Fruit fly (Drosophila melanogaster): ENCODE results near the gene LSm-4.
A peak's percentile ranks its signal among the peaks of the same experiment; 100 is the strongest.

The LSm-4 gene

dm6 chr2L:10442048-10442790 lies 37.2 kb upstream of the LSm-4 start, which contains the start of gene loh (continued):
- TF ChIP-seq CG12744 (GFP tag; optimal IDR thresholded peaks at IDR 0.05): no peak
- no peak for TF ChIP-seq en (GFP tag; optimal IDR thresholded peaks at IDR 0.05)
- no peak for TF ChIP-seq aop (GFP tag; IDR thresholded peaks at IDR 0.05)
- TF ChIP-seq slp2 (GFP tag; optimal IDR thresholded peaks at IDR 0.05): no peak
- TF ChIP-seq CG2889 (GFP tag; IDR thresholded peaks at IDR 0.05): no peak
- no peak for TF ChIP-seq CG2129 (GFP tag; IDR thresholded peaks at IDR 0.05; ENCODE audit: partially characterized antibody)
- no peak for TF ChIP-seq CG3065 (GFP tag; optimal IDR thresholded peaks at IDR 0.05)
- no peak for TF ChIP-seq CG3838 (GFP tag; optimal IDR thresholded peaks at IDR 0.05)
- no peak for TF ChIP-seq H15 (GFP tag; IDR thresholded peaks at IDR 0.05)
- TF ChIP-seq Deaf1 (tag; optimal IDR thresholded peaks at IDR 0.05): no peak
- TF ChIP-seq CG2202 (tag; optimal IDR thresholded peaks at IDR 0.05): no peak
- peak; percentile 36; the same call in 1 of the 2 replicates for TF ChIP-seq danr (GFP tag; IDR thresholded peaks at IDR 0.05)
- TF ChIP-seq CG8924 (tag; optimal IDR thresholded peaks at IDR 0.05): peak; percentile 77
- TF ChIP-seq CG12391 (tag; optimal IDR thresholded peaks at IDR 0.05): peak; percentile 64
- peak; percentile 27 for TF ChIP-seq Hsf (GFP tag; optimal IDR thresholded peaks at IDR 0.05)
- no peak for TF ChIP-seq amos (GFP tag; IDR thresholded peaks at IDR 0.05; ENCODE audit: partially characterized antibody)
- TF ChIP-seq BEAF-32 (GFP tag; optimal IDR thresholded peaks at IDR 0.05): no peak
- TF ChIP-seq HLH4C (GFP tag; IDR thresholded peaks at IDR 0.05; ENCODE audit: partially characterized antibody): no peak
- TF ChIP-seq CG1529 (GFP tag; optimal IDR thresholded peaks at IDR 0.05): peak; percentile 18
- TF ChIP-seq Abd-B (GFP tag; optimal IDR thresholded peaks at IDR 0.05): no peak
- no peak for TF ChIP-seq gro (GFP tag; optimal IDR thresholded peaks at IDR 0.05)
- TF ChIP-seq Dbx (GFP tag; IDR thresholded peaks at IDR 0.05): no peak
- TF ChIP-seq CG12104 (GFP tag; optimal IDR thresholded peaks at IDR 0.05): peak; percentile 49
- TF ChIP-seq CG32532 (GFP tag; IDR thresholded peaks at IDR 0.05): no peak
- no peak for TF ChIP-seq CG9215 (GFP tag; IDR thresholded peaks at IDR 0.05)
- no peak for TF ChIP-seq NC2β (GFP tag; optimal IDR thresholded peaks at IDR 0.05)
- no peak for TF ChIP-seq Hand (GFP tag; optimal IDR thresholded peaks at IDR 0.05)
- TF ChIP-seq CG7839 (tag; optimal IDR thresholded peaks at IDR 0.05): no peak
- no peak for TF ChIP-seq insv (GFP tag; optimal IDR thresholded peaks at IDR 0.05)
- TF ChIP-seq vvl (GFP tag; IDR thresholded peaks at IDR 0.05): no peak
- no peak for TF ChIP-seq HLHmδ (GFP tag; optimal IDR thresholded peaks at IDR 0.05)
- peak; percentile 38 for TF ChIP-seq CG30020 (tag; optimal IDR thresholded peaks at IDR 0.05)
- TF ChIP-seq CG17802 (tag; optimal IDR thresholded peaks at IDR 0.05): no peak
- no peak for TF ChIP-seq Dip2 (GFP tag; IDR thresholded peaks at IDR 0.05)
- TF ChIP-seq CG14710 (tag; optimal IDR thresholded peaks at IDR 0.05): peak; percentile 75
- no peak for TF ChIP-seq Side (GFP tag; optimal IDR thresholded peaks at IDR 0.05)
- no peak for TF ChIP-seq cwo (GFP tag; optimal IDR thresholded peaks at IDR 0.05)
- peak; percentile 51 for TF ChIP-seq Fer1 (GFP tag; optimal IDR thresholded peaks at IDR 0.05)
- TF ChIP-seq sd (tag; optimal IDR thresholded peaks at IDR 0.05): no peak
- TF ChIP-seq CG7987 (GFP tag; optimal IDR thresholded peaks at IDR 0.05): no peak
- peak; percentile 65 for TF ChIP-seq CG5180 (GFP tag; optimal IDR thresholded peaks at IDR 0.05)
- TF ChIP-seq CG7357 (GFP tag; IDR thresholded peaks at IDR 0.05): no peak
- no peak for TF ChIP-seq br (optimal IDR thresholded peaks at IDR 0.05)
- no peak for TF ChIP-seq CG10959 (GFP tag; IDR thresholded peaks at IDR 0.05)
- no peak for TF ChIP-seq jing (GFP tag; optimal IDR thresholded peaks at IDR 0.05)
- peak; percentile 48 for TF ChIP-seq sug (tag; optimal IDR thresholded peaks at IDR 0.05)
- TF ChIP-seq gcm2 (GFP tag; optimal IDR thresholded peaks at IDR 0.05): no peak
- TF ChIP-seq CG11723 (GFP tag; optimal IDR thresholded peaks at IDR 0.05): peak; percentile 53
- no peak for TF ChIP-seq Gug (GFP tag; IDR thresholded peaks at IDR 0.05)
- TF ChIP-seq CG31224 (GFP tag; IDR thresholded peaks at IDR 0.05): no peak

Data from whole organism, embryonic.